Worm (Caenorhabditis elegans): ENCODE measurements around the gene Y110A2AL.6.

Y110A2AL.6 gene

DNA sequence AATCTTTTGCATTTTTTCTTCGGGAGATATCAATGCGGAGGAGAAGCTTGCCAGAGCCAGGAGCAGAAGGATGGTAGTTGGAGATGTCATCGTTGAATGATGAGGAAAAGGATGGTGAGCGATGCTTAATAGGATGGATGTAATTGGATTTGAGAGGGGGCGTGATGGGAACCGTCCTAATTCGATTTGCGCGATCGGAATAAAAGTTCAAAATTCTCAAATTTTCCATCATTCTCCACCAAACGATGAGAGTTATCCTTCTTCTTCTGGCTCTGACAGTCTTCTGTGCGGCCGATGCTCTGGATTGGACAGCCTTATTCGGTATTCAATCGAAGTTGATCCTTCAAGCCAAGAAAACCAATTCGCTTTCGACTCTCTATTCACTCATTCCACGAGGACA lies 17.3 kb downstream of the Y110A2AL.6 start, which contains the start of the genes K12H6.4 and K12H6.9:
TSS of gene K12H6.4 (minus strand) at position 101 of the 400 bp plus-strand sequence.
TSS of gene K12H6.9 (plus strand) at position 236 of the 400 bp plus-strand sequence.
- no peak for TF ChIP-seq unc-62 (GFP tag; optimal IDR thresholded peaks at IDR 0.05)
- TF ChIP-seq ceh-82 (tag; optimal IDR thresholded peaks at IDR 0.05): no peak

DNA sequence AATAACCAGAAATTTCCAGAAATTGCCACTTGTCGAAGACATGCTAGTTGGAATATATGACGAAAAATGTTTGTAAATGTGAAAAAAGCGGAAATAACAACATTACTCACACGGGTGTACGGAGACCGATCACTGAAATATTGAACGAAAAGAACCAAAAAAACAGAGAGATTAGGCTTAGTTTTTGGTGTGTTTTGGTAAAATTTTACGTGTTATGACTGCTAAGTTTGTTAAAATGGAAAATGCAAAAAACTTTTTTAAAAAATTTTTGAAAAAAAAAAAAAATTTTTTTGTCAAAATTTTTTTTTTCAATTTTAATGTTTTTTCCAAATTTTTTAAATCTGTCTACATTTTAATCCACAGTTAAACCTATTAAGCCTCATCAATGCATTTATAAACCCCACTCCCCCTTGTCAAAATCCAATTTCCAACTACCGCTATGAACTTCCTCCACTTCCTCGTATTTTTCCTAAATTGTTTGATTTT lies 19.0 kb downstream of the Y110A2AL.6 start, which contains the start of the genes fut-4 and K12H6.10:
TSS of gene fut-4 (minus strand) at position 101 of the 486 bp plus-strand sequence.
TSS of gene K12H6.10 (plus strand) at position 436 of the 486 bp plus-strand sequence.
- TF ChIP-seq nhr-21 (tag; optimal IDR thresholded peaks at IDR 0.05) (no peak), unc-39 (tag; optimal IDR thresholded peaks at IDR 0.05) (no peak), sma-9 (GFP tag; optimal IDR thresholded peaks at IDR 0.05) (no peak), sma-9 (tag; optimal IDR thresholded peaks at IDR 0.05) (no peak), nhr-12 (tag; optimal IDR thresholded peaks at IDR 0.05) (no peak), ztf-11 (tag; optimal IDR thresholded peaks at IDR 0.05) (no peak), nhr-25 (tag; optimal IDR thresholded peaks at IDR 0.05) (no peak), unc-62 (GFP tag; optimal IDR thresholded peaks at IDR 0.05) (no peak), dmd-4 (tag; optimal IDR thresholded peaks at IDR 0.05) (no peak), F13H6.1 (tag; optimal IDR thresholded peaks at IDR 0.05) (no peak), fos-1 (tag; optimal IDR thresholded peaks at IDR 0.05) (no peak), lin-11 (tag; optimal IDR thresholded peaks at IDR 0.05) (no peak), snpc-4 (tag; optimal IDR thresholded peaks at IDR 0.05) (no peak), ceh-16 (tag; optimal IDR thresholded peaks at IDR 0.05) (no peak), elt-3 (tag; optimal IDR thresholded peaks at IDR 0.05) (no peak), peb-1 (tag; optimal IDR thresholded peaks at IDR 0.05) (no peak), zag-1 (tag; optimal IDR thresholded peaks at IDR 0.05) (no peak), ceh-82 (tag; optimal IDR thresholded peaks at IDR 0.05) (no peak)

DNA sequence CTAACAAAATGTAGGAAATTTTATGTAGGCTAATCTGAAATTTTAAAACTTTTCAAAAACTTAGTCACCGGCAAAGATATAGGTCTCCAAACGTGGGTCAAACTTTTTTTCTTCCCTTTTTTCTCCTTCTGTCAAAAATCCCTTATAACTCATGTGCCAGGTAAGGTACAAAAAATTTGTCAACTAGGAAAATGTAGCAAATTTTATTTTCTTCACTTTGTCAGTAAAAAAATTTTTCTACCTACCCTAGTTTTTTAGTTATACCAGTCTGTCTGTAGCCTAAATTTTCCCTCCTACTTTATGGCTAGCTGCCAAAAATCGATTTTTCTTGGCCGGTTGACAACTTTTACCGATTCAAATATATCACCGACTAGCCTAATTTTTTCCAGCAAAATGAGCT lies 24.8 kb downstream of the Y110A2AL.6 start, which contains the start of gene set-13:
TSS of gene set-13 (plus strand) at position 301 of the 400 bp plus-strand sequence.
- TF ChIP-seq crh-2 (tag; optimal IDR thresholded peaks at IDR 0.05) (no peak), nhr-21 (tag; optimal IDR thresholded peaks at IDR 0.05) (no peak), ZK546.5 (tag; optimal IDR thresholded peaks at IDR 0.05) (no peak), lin-39 (tag; optimal IDR thresholded peaks at IDR 0.05) (no peak), ceh-16 (tag; optimal IDR thresholded peaks at IDR 0.05) (no peak), peb-1 (tag; optimal IDR thresholded peaks at IDR 0.05) (no peak), ztf-1 (GFP tag; conservative IDR thresholded peaks at IDR 0.05) (no peak), F13H6.1 (tag; optimal IDR thresholded peaks at IDR 0.05) (no peak), mab-5 (tag; optimal IDR thresholded peaks at IDR 0.05) (no peak), lsy-2 (tag; optimal IDR thresholded peaks at IDR 0.05) (no peak), dmd-4 (tag; optimal IDR thresholded peaks at IDR 0.05) (no peak), lin-13 (GFP tag; optimal IDR thresholded peaks at IDR 0.05) (no peak), mdl-1 (tag; optimal IDR thresholded peaks at IDR 0.05) (no peak)

DNA sequence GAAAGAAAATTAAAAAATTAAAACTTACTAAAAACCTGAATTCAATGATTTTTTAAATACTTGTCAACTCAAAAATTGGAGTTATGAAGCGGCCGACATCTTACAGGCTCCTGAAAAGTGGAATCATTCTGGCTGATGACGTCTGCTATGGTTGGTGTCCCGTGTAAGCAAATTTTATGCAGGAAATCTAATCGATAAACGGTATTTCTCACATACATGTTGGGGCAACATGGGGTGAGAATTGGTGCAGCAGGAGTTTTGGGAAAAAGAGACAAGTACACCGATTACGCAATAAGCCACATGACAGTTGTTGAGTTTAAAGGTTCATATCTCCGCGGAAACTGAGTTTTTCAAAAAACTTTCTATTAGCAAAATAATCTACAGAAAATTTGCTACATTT lies 26.0 kb downstream of the Y110A2AL.6 start, which contains the start of gene K12H6.2:
TSS of gene K12H6.2 (minus strand) at position 101 of the 400 bp plus-strand sequence.
- TF ChIP-seq ztf-4 (tag; optimal IDR thresholded peaks at IDR 0.05) (no peak), C34F6.9 (tag; optimal IDR thresholded peaks at IDR 0.05) (no peak), ama-1 (optimal IDR thresholded peaks at IDR 0.05) (no peak), F13H6.1 (tag; optimal IDR thresholded peaks at IDR 0.05) (no peak), aly-2 (tag; optimal IDR thresholded peaks at IDR 0.05) (no peak), skn-1 (tag; optimal IDR thresholded peaks at IDR 0.05) (no peak), ztf-1 (GFP tag; conservative IDR thresholded peaks at IDR 0.05) (no peak), nhr-25 (tag; optimal IDR thresholded peaks at IDR 0.05) (no peak), sma-9 (GFP tag; optimal IDR thresholded peaks at IDR 0.05) (no peak), sma-9 (tag; optimal IDR thresholded peaks at IDR 0.05) (no peak)

DNA sequence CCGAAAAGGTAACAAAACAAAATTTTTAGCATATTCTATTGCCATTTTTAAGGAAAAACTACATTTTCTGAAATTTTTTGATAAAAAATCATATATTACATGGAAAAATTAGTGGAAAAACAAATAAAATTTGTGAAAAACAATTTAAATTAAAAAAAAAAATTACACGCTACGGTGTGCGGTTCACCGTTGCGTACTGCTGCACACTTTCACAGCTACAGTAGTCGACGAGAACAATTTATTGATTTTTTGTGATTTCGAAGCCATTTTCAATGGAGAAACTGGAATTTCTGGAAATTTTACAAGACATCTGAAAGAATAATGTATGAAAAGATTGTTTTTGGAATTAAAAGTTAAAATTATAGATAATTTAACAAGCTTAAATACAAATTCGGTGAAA lies 26.4 kb downstream of the Y110A2AL.6 start:
- no peak for TF ChIP-seq skn-1 (tag; optimal IDR thresholded peaks at IDR 0.05)
- no peak for TF ChIP-seq blmp-1 (tag; optimal IDR thresholded peaks at IDR 0.05; ENCODE audit: insufficient read depth)
- TF ChIP-seq unc-62 (GFP tag; optimal IDR thresholded peaks at IDR 0.05): no peak

DNA sequence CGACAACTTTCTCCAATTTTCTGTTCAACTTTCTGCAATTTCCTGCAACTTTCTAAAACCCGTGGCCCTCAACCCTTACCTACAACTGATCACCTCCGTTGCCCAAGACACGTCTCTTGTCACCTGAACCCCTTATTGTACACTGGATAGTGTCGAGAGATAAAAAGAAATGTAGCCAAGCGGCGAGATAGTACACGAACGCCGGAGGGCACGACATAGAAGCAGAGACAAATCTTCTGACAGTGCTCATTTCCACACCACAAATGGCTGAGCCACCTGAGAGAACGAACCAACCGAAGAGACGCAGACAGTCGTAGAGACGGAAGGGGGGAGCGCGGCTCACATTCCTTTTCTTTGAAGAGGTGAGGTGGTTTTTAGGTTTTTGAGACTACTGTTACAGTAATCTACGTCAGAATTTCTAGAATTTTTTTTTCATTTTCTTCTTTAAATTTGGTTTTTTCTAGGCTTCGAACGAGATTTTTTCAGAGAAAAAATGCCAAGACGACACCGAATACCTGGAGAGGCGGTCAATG lies 33.7 kb downstream of the Y110A2AL.6 start, which contains the start of gene K12H6.12:
TSS of gene K12H6.12 (plus strand) at position 483 of the 533 bp plus-strand sequence.
- no peak for TF ChIP-seq unc-62 (GFP tag; optimal IDR thresholded peaks at IDR 0.05)
- TF ChIP-seq unc-39 (tag; optimal IDR thresholded peaks at IDR 0.05): no peak
- peak; percentile 0 for TF ChIP-seq F13H6.1 (tag; optimal IDR thresholded peaks at IDR 0.05)
- TF ChIP-seq nhr-77 (tag; optimal IDR thresholded peaks at IDR 0.05): no peak
